Fruit fly (Drosophila melanogaster) whole organism, pupa: ENCODE data around the gene Ubr1.

Experiments
- CG10348 ChIP-seq: fragments of 200-800 bp; sonication (Bioruptor generic); IDR thresholded peaks from 2 replicates; pipeline ENCODE4 v1.3.6; 2022; ENCODE audit warnings: missing biosample characterization, missing genetic modification characterization
- CG13204 ChIP-seq: fragments of 200-800 bp; sonication (Bioruptor generic); optimal IDR thresholded peaks from 2 replicates; lab custom pipeline; 2018; ENCODE audit warnings: missing biosample characterization, mild to moderate bottlenecking, missing genetic modification characterization, moderate library complexity
- CG15710 ChIP-seq: fragments of 200-800 bp; sonication (Bioruptor generic); optimal IDR thresholded peaks from 2 replicates; lab custom pipeline; 2018; ENCODE audit warnings: missing biosample characterization, mild to moderate bottlenecking, missing genetic modification characterization, moderate library complexity
- CG32121 ChIP-seq: fragments of 200-800 bp; sonication (Bioruptor generic); IDR thresholded peaks from 2 replicates; pipeline ENCODE4 v1.3.6; 2022; ENCODE audit warnings: missing biosample characterization, missing genetic modification characterization
- CG4496 ChIP-seq: fragments of 200-800 bp; sonication (Bioruptor generic); IDR thresholded peaks from 3 replicates; pipeline ENCODE4 v1.3.6; 2022; ENCODE audit warnings: missing biosample characterization, missing genetic modification characterization
- CG8159 ChIP-seq: fragments of 200-800 bp; sonication (Bioruptor generic); optimal IDR thresholded peaks from 3 replicates; lab custom pipeline; 2018; ENCODE audit warnings: missing biosample characterization, mild to moderate bottlenecking, missing genetic modification characterization, moderate library complexity
- CG8301 ChIP-seq: fragments of 200-800 bp; sonication (Bioruptor generic); optimal IDR thresholded peaks from 2 replicates; lab custom pipeline; 2018; ENCODE audit warnings: missing biosample characterization, mild to moderate bottlenecking, missing genetic modification characterization
- D1 ChIP-seq: fragments of 200-800 bp; sonication (Bioruptor generic); optimal IDR thresholded peaks from 2 replicates; lab custom pipeline; 2018; ENCODE audit warnings: missing biosample characterization, mild to moderate bottlenecking, missing genetic modification characterization, moderate library complexity
- EcR ChIP-seq: fragments of 200-800 bp; sonication (Bioruptor generic); optimal IDR thresholded peaks from 3 replicates; lab custom pipeline; 2019; ENCODE audit warnings: missing biosample characterization, missing genetic modification characterization, mild to moderate bottlenecking, moderate library complexity, missing genetic modification reagents
- Ets98B ChIP-seq: fragments of 200-800 bp; sonication (Bioruptor generic); IDR thresholded peaks from 2 replicates; pipeline ENCODE4 v1.3.6; 2022; ENCODE audit warnings: missing biosample characterization, missing genetic modification characterization
- Pif1A ChIP-seq: fragments of 200-800 bp; sonication (Bioruptor generic); optimal IDR thresholded peaks from 3 replicates; lab custom pipeline; 2016; ENCODE audit warnings: missing biosample characterization, missing genetic modification characterization
- Snoo ChIP-seq: fragments of 200-800 bp; sonication (Bioruptor generic); optimal IDR thresholded peaks from 3 replicates; lab custom pipeline; 2017; ENCODE audit warnings: missing biosample characterization, mild to moderate bottlenecking, missing genetic modification characterization, inconsistent platforms
- rn ChIP-seq: fragments of 200-800 bp; sonication (Bioruptor generic); IDR thresholded peaks from 2 replicates; pipeline ENCODE4 v1.3.6; 2022; ENCODE audit warnings: missing biosample characterization, missing genetic modification characterization

- TF ChIP-seq EcR (GFP tag; lab: Kevin White, UChicago) (no peak), CG8159 (no peak), CG13204 (GFP tag; lab: Kevin White, UChicago) (no peak), CG4496 (GFP tag; lab: Robert Waterston, UW) (peak; percentile 48; the same call in 1 of the 3 replicates), CG10348 (GFP tag; lab: Robert Waterston, UW) (no peak), CG8301 (tag; lab: Kevin White, UChicago) (peak; percentile 29), Pif1A (GFP tag; lab: Kevin White, UChicago) (no peak), D1 (tag; lab: Kevin White, UChicago) (no peak), rn (GFP tag; lab: Robert Waterston, UW) (no peak), Ets98B (GFP tag; lab: Robert Waterston, UW) (no peak), Snoo (tag; lab: Kevin White, UChicago) (peak; percentile 21), CG32121 (GFP tag; lab: Robert Waterston, UW) (no peak), CG15710 (tag; lab: Kevin White, UChicago) (no peak)
Measured at dm6 chrX:16940426-16941058, 27.9 kb downstream of the Ubr1 start, which contains the start of gene wus.
